Worm (Caenorhabditis elegans): ENCODE results near the gene str-144.

DNA sequence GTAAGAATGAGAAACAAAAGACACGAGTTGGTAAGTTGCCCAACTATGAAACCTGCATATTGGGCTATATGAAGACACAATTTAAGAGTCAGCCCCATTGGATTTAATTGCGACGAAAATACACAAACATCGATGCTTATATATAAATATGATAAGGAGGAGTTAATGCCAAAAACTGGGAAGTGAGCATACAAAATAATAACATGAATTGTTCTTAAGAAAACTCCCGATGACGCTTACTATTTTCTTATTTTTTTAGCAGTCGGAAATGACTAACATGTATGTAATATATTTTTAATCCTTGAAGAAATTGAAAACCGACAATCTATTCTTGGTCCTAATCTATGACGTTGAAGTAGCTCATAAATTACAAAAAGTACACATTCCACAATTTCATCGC lies at the start of gene str-144:
- TF ChIP-seq nhr-232 (tag; optimal IDR thresholded peaks at IDR 0.05) (no peak), ceh-9 (tag; optimal IDR thresholded peaks at IDR 0.05) (no peak), unc-55 (GFP tag; optimal IDR thresholded peaks at IDR 0.05) (no peak)

Measured in whole organism, late embryonic.